Fruit fly (Drosophila melanogaster) whole organism, wandering third instar larva: ENCODE results near the gene CG13893.

Source experiments
- CG9705 ChIP-seq: fragments of 200-800 bp; sonication (Bioruptor generic); optimal IDR thresholded peaks from 2 replicates; lab custom pipeline; 2018; ENCODE audit warnings: missing biosample characterization, mild to moderate bottlenecking, missing genetic modification characterization
- br ChIP-seq: fragments of 200-800 bp; sonication (Bioruptor generic); optimal IDR thresholded peaks from 2 replicates; lab custom pipeline; 2016; ENCODE audit warnings: missing biosample characterization, missing genetic modification characterization
- h ChIP-seq: fragments of 200-800 bp; sonication (Bioruptor generic); optimal IDR thresholded peaks from 3 replicates; lab custom pipeline; 2016; ENCODE audit warnings: missing biosample characterization, mild to moderate bottlenecking, missing genetic modification characterization
- rgr ChIP-seq: fragments of 200-800 bp; sonication (Bioruptor generic); optimal IDR thresholded peaks from 3 replicates; lab custom pipeline; 2016; ENCODE audit warnings: missing biosample characterization, mild to moderate bottlenecking, missing genetic modification characterization
- sv ChIP-seq: fragments of 200-800 bp; sonication (Bioruptor generic); optimal IDR thresholded peaks from 3 replicates; lab custom pipeline; 2016; ENCODE audit warnings: missing biosample characterization, missing genetic modification characterization

DNA sequence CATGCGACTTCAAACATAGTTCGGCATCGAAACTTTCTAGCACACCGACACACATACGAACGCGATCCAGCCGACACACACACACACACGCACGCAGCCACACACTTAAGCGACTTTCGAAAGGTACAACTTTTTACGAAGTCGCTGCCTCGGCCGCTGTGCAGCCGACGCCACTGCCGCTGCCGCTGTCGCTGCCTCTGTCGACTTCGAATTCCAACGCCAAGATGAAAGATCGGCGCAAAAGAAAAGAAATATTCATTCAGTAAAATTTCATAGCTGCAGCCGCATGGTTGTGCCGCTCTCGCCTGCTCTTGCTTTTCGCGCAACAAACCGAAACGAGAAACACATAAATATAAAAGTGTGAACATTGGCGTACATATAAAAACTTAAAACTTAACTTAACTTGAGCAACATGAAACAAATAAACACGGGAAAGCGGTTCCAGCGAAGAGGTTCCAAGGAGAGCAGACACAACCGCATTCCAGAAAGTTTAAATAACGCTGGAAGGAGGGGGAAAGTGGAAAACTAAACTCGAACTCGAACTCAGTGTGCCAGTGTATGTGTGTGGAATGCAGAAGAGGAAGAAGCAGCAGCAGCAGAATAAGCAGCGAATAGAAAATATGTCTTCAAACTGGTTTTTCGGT lies 35.8 kb upstream of the CG13893 start:
- TF ChIP-seq h (no peak), rgr (no peak), CG9705 (GFP tag; lab: Kevin White, UChicago) (no peak), br (GFP tag; lab: Kevin White, UChicago) (no peak), sv (GFP tag; lab: Kevin White, UChicago) (no peak)
